Fruit fly (Drosophila melanogaster): Measurements from ENCODE around the gene Tpt.

Gene Tpt

dm6 chr3L:8441745-8442575, 36.9 kb upstream of the Tpt start, which contains the start of gene Unr:
TSS of gene Unr (minus strand) at chr3L:8442381.
- TF ChIP-seq CG8301 (tag; optimal IDR thresholded peaks at IDR 0.05) (peak; percentile 45), Ets98B (GFP tag; IDR thresholded peaks at IDR 0.05) (peak; percentile 76), D1 (tag; optimal IDR thresholded peaks at IDR 0.05) (peak; percentile 62), rn (GFP tag; IDR thresholded peaks at IDR 0.05) (peak; percentile 63), EcR (GFP tag; optimal IDR thresholded peaks at IDR 0.05) (no peak), CG17806 (tag; optimal IDR thresholded peaks at IDR 0.05) (peak; percentile 61), Pif1B (GFP tag; optimal IDR thresholded peaks at IDR 0.05) (peak; percentile 81), CG13204 (GFP tag; optimal IDR thresholded peaks at IDR 0.05) (peak; percentile 15), fd96Ca (GFP tag; IDR thresholded peaks at IDR 0.05) (no peak; the same call in 2 of the 3 replicates), CG14655 (GFP tag; optimal IDR thresholded peaks at IDR 0.05) (peak; percentile 66), CG34367 (tag; optimal IDR thresholded peaks at IDR 0.05) (peak; percentile 58), CG15710 (tag; optimal IDR thresholded peaks at IDR 0.05) (peak; percentile 51), Pif1A (GFP tag; optimal IDR thresholded peaks at IDR 0.05) (peak; percentile 85), CG9948 (tag; optimal IDR thresholded peaks at IDR 0.05) (peak; percentile 38), CG32121 (GFP tag; IDR thresholded peaks at IDR 0.05) (peak; percentile 71), CG8159 (tag; optimal IDR thresholded peaks at IDR 0.05) (peak; percentile 58), CG12605 (GFP tag; IDR thresholded peaks at IDR 0.05) (peak; percentile 85), gl (tag; optimal IDR thresholded peaks at IDR 0.05) (peak; percentile 6), CG4496 (GFP tag; IDR thresholded peaks at IDR 0.05) (peak; percentile 86), CG10348 (GFP tag; IDR thresholded peaks at IDR 0.05) (no peak), Snoo (tag; optimal IDR thresholded peaks at IDR 0.05) (peak; percentile 74)

- TF ChIP-seq CG8159 (tag; optimal IDR thresholded peaks at IDR 0.05) (peak; percentile 94), CG12605 (GFP tag; IDR thresholded peaks at IDR 0.05) (peak; percentile 99), CG10348 (GFP tag; IDR thresholded peaks at IDR 0.05) (no peak), EcR (GFP tag; optimal IDR thresholded peaks at IDR 0.05) (no peak), gl (tag; optimal IDR thresholded peaks at IDR 0.05) (peak; percentile 99), CG34367 (tag; optimal IDR thresholded peaks at IDR 0.05) (peak; percentile 95), Ets98B (GFP tag; IDR thresholded peaks at IDR 0.05) (peak; percentile 95), CG17806 (tag; optimal IDR thresholded peaks at IDR 0.05) (peak; percentile 90), CG4496 (GFP tag; IDR thresholded peaks at IDR 0.05) (peak; percentile 95), Snoo (tag; optimal IDR thresholded peaks at IDR 0.05) (peak; percentile 83), fd96Ca (GFP tag; IDR thresholded peaks at IDR 0.05) (no peak; the same call in 1 of the 3 replicates), CG8301 (tag; optimal IDR thresholded peaks at IDR 0.05) (peak; percentile 87), CG32121 (GFP tag; IDR thresholded peaks at IDR 0.05) (peak; percentile 91), Pif1A (GFP tag; optimal IDR thresholded peaks at IDR 0.05) (peak; percentile 95), CG14655 (GFP tag; optimal IDR thresholded peaks at IDR 0.05) (peak; percentile 92), CG15710 (tag; optimal IDR thresholded peaks at IDR 0.05) (peak; percentile 93), rn (GFP tag; IDR thresholded peaks at IDR 0.05) (peak; percentile 93), CG9948 (tag; optimal IDR thresholded peaks at IDR 0.05) (peak; percentile 72), Pif1B (GFP tag; optimal IDR thresholded peaks at IDR 0.05) (peak; percentile 96), CG13204 (GFP tag; optimal IDR thresholded peaks at IDR 0.05) (peak; percentile 99), D1 (tag; optimal IDR thresholded peaks at IDR 0.05) (peak; percentile 43)
These were observed 35.9 kb upstream of the Tpt start for dm6 chr3L:8440771-8441549.

dm6 chr3L:8440079-8440478, 35.0 kb upstream of the Tpt start:
- TF ChIP-seq CG32121 (GFP tag; IDR thresholded peaks at IDR 0.05) (peak; percentile 46), CG13204 (GFP tag; optimal IDR thresholded peaks at IDR 0.05) (no peak)

- TF ChIP-seq CG34367 (tag; optimal IDR thresholded peaks at IDR 0.05) = no peak
- no peak for TF ChIP-seq fd96Ca (GFP tag; IDR thresholded peaks at IDR 0.05)
- TF ChIP-seq Ets98B (GFP tag; IDR thresholded peaks at IDR 0.05) = no peak
- TF ChIP-seq EcR (GFP tag; optimal IDR thresholded peaks at IDR 0.05) = no peak
- no peak for TF ChIP-seq CG14655 (GFP tag; optimal IDR thresholded peaks at IDR 0.05)
- TF ChIP-seq CG12605 (GFP tag; IDR thresholded peaks at IDR 0.05) = no peak
- no peak for TF ChIP-seq Snoo (tag; optimal IDR thresholded peaks at IDR 0.05)
- no peak for TF ChIP-seq CG4496 (GFP tag; IDR thresholded peaks at IDR 0.05)
- no peak for TF ChIP-seq CG9948 (tag; optimal IDR thresholded peaks at IDR 0.05)
- no peak for TF ChIP-seq rn (GFP tag; IDR thresholded peaks at IDR 0.05)
- TF ChIP-seq CG8301 (tag; optimal IDR thresholded peaks at IDR 0.05) = no peak
- no peak for TF ChIP-seq gl (tag; optimal IDR thresholded peaks at IDR 0.05)
These were observed 32.5 kb upstream of the Tpt start for dm6 chr3L:8437583-8437982.

dm6 chr3L:8424831-8425336, 19.8 kb upstream of the Tpt start, which contains the start of gene Cbl:
TSS of gene Cbl (plus strand) at chr3L:8424954.
- peak; percentile 27 for TF ChIP-seq D1 (tag; optimal IDR thresholded peaks at IDR 0.05)
- no peak for TF ChIP-seq CG8301 (tag; optimal IDR thresholded peaks at IDR 0.05)
- TF ChIP-seq EcR (GFP tag; optimal IDR thresholded peaks at IDR 0.05) = peak; percentile 21

All from whole organism, pupa.